Worm (Caenorhabditis elegans) whole organism, L3 larva: ENCODE results near the gene T01D1.8.

Source experiments
- R02D3.7 ChIP-seq: fragments of 150-350 bp; optimal IDR thresholded peaks from 2 replicates; lab custom pipeline; 2014; ENCODE audit warnings: missing biosample characterization, missing genetic modification characterization
- ZK546.5 ChIP-seq: sonication (generic microtip); optimal IDR thresholded peaks from 2 replicates; lab custom pipeline; 2017; ENCODE audit warnings: missing biosample characterization, missing genetic modification characterization
- aly-2 ChIP-seq: fragments of 150-350 bp; optimal IDR thresholded peaks from 2 replicates; lab custom pipeline; 2014; ENCODE audit warnings: missing biosample characterization, missing genetic modification characterization
- ceh-16 ChIP-seq: sonication (generic microtip); optimal IDR thresholded peaks from 2 replicates; lab custom pipeline; 2017; ENCODE audit warnings: missing biosample characterization, missing genetic modification characterization
- ceh-82 ChIP-seq: fragments of 150-350 bp; optimal IDR thresholded peaks from 2 replicates; lab custom pipeline; 2014; ENCODE audit warnings: missing biosample characterization, missing genetic modification characterization
- ceh-9 ChIP-seq: sonication (generic microtip); optimal IDR thresholded peaks from 2 replicates; lab custom pipeline; 2018; ENCODE audit warnings: missing biosample characterization, missing genetic modification characterization
- egl-27 ChIP-seq: sonication (generic microtip); optimal IDR thresholded peaks from 4 replicates; lab custom pipeline; 2017; ENCODE audit warnings: missing biosample characterization, missing genetic modification reagents, missing genetic modification characterization
- egl-5 ChIP-seq: fragments of 150-350 bp; optimal IDR thresholded peaks from 2 replicates; lab custom pipeline; 2017; ENCODE audit warnings: missing biosample characterization, missing genetic modification reagents, missing genetic modification characterization, inconsistent platforms
- elt-3 ChIP-seq, 3 experiments: fragments of 150-350 bp in 1 of 3; sonication (generic microtip) in 2 of 3; optimal IDR thresholded peaks; 2 replicates in 2 of 3; 4 replicates in 1 of 3; lab custom pipeline; 2014 to 2017; ENCODE audit warnings: missing biosample characterization in 3 of 3, missing genetic modification characterization in 3 of 3
- fkh-10 ChIP-seq: sonication (generic microtip); optimal IDR thresholded peaks from 2 replicates; lab custom pipeline; 2017; ENCODE audit warnings: missing biosample characterization, missing genetic modification reagents, missing genetic modification characterization
- fos-1 ChIP-seq: fragments of 150-350 bp; optimal IDR thresholded peaks from 2 replicates; lab custom pipeline; 2014; ENCODE audit warnings: missing biosample characterization, missing genetic modification characterization
- hmg-11 ChIP-seq: sonication (generic microtip); optimal IDR thresholded peaks from 2 replicates; lab custom pipeline; 2016; ENCODE audit warnings: missing genetic modification characterization, missing compliant biosample characterization
- jun-1 ChIP-seq: fragments of 150-350 bp; optimal IDR thresholded peaks from 2 replicates; lab custom pipeline; 2014; ENCODE audit warnings: missing biosample characterization, missing genetic modification reagents, missing genetic modification characterization
- lin-15B ChIP-seq: fragments of 150-350 bp; optimal IDR thresholded peaks from 2 replicates; lab custom pipeline; 2014; ENCODE audit warnings: missing biosample characterization, missing genetic modification characterization
- mdl-1 ChIP-seq: fragments of 150-350 bp; optimal IDR thresholded peaks from 2 replicates; lab custom pipeline; 2014; ENCODE audit warnings: missing biosample characterization, missing genetic modification characterization
- mml-1 ChIP-seq: fragments of 150-350 bp; sonication (generic microtip); optimal IDR thresholded peaks from 3 replicates; lab custom pipeline; 2014; ENCODE audit warnings: missing biosample characterization, missing genetic modification characterization
- nhr-11 ChIP-seq: fragments of 150-350 bp; optimal IDR thresholded peaks from 2 replicates; lab custom pipeline; 2014; ENCODE audit warnings: missing biosample characterization, missing genetic modification characterization
- nhr-12 ChIP-seq: fragments of 150-350 bp; optimal IDR thresholded peaks from 2 replicates; lab custom pipeline; 2014; ENCODE audit warnings: missing biosample characterization, missing genetic modification characterization
- nhr-237 ChIP-seq: fragments of 150-350 bp; optimal IDR thresholded peaks from 2 replicates; lab custom pipeline; 2014; ENCODE audit warnings: missing biosample characterization, missing genetic modification characterization
- nhr-25 ChIP-seq: sonication (generic microtip); optimal IDR thresholded peaks from 2 replicates; lab custom pipeline; 2017; ENCODE audit warnings: missing biosample characterization, missing genetic modification characterization
- nhr-43 ChIP-seq: sonication (generic microtip); optimal IDR thresholded peaks from 2 replicates; lab custom pipeline; 2016; ENCODE audit warnings: mild to moderate bottlenecking, missing genetic modification characterization, missing compliant biosample characterization; ENCODE audit not compliant: poor library complexity, severe bottlenecking
- nhr-67 ChIP-seq: fragments of 150-350 bp; optimal IDR thresholded peaks from 2 replicates; lab custom pipeline; 2014; ENCODE audit warnings: missing biosample characterization, missing genetic modification characterization
- nhr-76 ChIP-seq: fragments of 150-350 bp; sonication (generic microtip); optimal IDR thresholded peaks from 5 replicates; lab custom pipeline; 2014; ENCODE audit warnings: missing biosample characterization, missing genetic modification characterization
- nhr-77 ChIP-seq: fragments of 150-350 bp; optimal IDR thresholded peaks from 2 replicates; lab custom pipeline; 2014; ENCODE audit warnings: missing biosample characterization, missing genetic modification characterization
- pha-4 ChIP-seq: fragments of 150-350 bp; optimal IDR thresholded peaks from 2 replicates; lab custom pipeline; 2014; ENCODE audit warnings: missing biosample characterization, missing genetic modification reagents, missing genetic modification characterization
- pqm-1 ChIP-seq: fragments of 150-350 bp; optimal IDR thresholded peaks from 2 replicates; lab custom pipeline; 2017; ENCODE audit warnings: missing biosample characterization, missing genetic modification characterization, inconsistent platforms
- sea-2 ChIP-seq: fragments of 150-350 bp; sonication (generic microtip); optimal IDR thresholded peaks from 4 replicates; lab custom pipeline; 2014; ENCODE audit warnings: missing biosample characterization, missing genetic modification reagents, missing genetic modification characterization
- skn-1 ChIP-seq: fragments of 150-350 bp; optimal IDR thresholded peaks from 2 replicates; lab custom pipeline; 2014; ENCODE audit warnings: missing biosample characterization, missing genetic modification characterization
- snpc-4 ChIP-seq: fragments of 150-350 bp; optimal IDR thresholded peaks from 2 replicates; lab custom pipeline; 2014; ENCODE audit warnings: missing biosample characterization, missing genetic modification characterization
- tbx-2 ChIP-seq: sonication (generic microtip); optimal IDR thresholded peaks from 2 replicates; lab custom pipeline; 2016; ENCODE audit warnings: mild to moderate bottlenecking, missing genetic modification characterization, missing compliant biosample characterization
- unc-39 ChIP-seq: sonication (generic microtip); optimal IDR thresholded peaks from 4 replicates; lab custom pipeline; 2017; ENCODE audit warnings: missing biosample characterization, missing genetic modification characterization
- ztf-11 ChIP-seq: fragments of 150-350 bp; optimal IDR thresholded peaks from 2 replicates; lab custom pipeline; 2014; ENCODE audit warnings: missing biosample characterization, missing genetic modification characterization
- ztf-4 ChIP-seq: fragments of 150-350 bp; optimal IDR thresholded peaks from 2 replicates; lab custom pipeline; 2014; ENCODE audit warnings: missing biosample characterization, missing genetic modification characterization

T01D1.8 gene

DNA sequence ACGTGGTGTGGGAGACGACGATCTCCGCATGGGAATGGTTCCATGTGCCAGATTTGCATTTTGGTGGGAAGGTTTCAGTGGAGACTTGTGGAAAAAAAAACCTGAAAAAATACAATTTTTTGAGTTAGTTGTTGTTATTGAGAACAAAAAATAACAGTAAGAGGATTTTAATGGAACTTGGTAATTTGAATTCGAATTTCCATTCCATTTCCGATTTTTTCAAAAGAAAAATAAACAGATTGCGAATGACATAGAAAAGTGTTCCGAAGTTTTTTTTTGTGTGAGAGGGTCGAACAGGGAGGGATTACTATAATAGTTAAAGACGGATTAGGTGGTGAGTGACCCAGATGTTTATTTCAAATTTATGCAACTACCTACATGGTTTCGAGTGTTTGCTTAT is 7.5 kb upstream of the T01D1.8 start, which contains the start of gene T01D1.4:
Gene T01D1.4 (minus strand): TSS at position 101 of the 400 bp plus-strand sequence.
- no peak for TF ChIP-seq aly-2
- TF ChIP-seq fos-1 (tag; lab: Kevin White, UChicago): no peak
- TF ChIP-seq egl-27 (tag; lab: Kevin White, UChicago): no peak
- no peak for TF ChIP-seq nhr-77 (tag; lab: Kevin White, UChicago)
- TF ChIP-seq fkh-10 (GFP tag; lab: Kevin White, UChicago): no peak
- TF ChIP-seq ceh-16: no peak
- TF ChIP-seq sea-2: no peak
- TF ChIP-seq ZK546.5 (tag; lab: Kevin White, UChicago): no peak
- TF ChIP-seq unc-39 (tag; lab: Kevin White, UChicago): no peak

- TF ChIP-seq nhr-237 (tag; lab: Kevin White, UChicago) (no peak), fkh-10 (GFP tag; lab: Kevin White, UChicago) (no peak), fos-1 (tag; lab: Kevin White, UChicago) (no peak), ztf-4 (tag; lab: Kevin White, UChicago) (no peak), tbx-2 (no peak), elt-3 (tag; optimal IDR thresholded peaks at IDR 0.05; lab: Kevin White, UChicago) (no peak), R02D3.7 (no peak), snpc-4 (tag; lab: Kevin White, UChicago) (no peak), nhr-43 (tag; lab: Kevin White, UChicago) (no peak), lin-15B (tag; lab: Kevin White, UChicago) (no peak), nhr-76 (no peak), nhr-12 (tag; lab: Kevin White, UChicago) (no peak), hmg-11 (no peak), nhr-11 (tag; lab: Kevin White, UChicago) (no peak), pha-4 (tag; lab: Kevin White, UChicago) (no peak)
These were observed 2.4 kb downstream of the T01D1.8 start, which contains the start of gene T01D1.5 for ce11 chrII:188967-189366. Gene T01D1.5, minus strand, starts transcription at chrII:189067.

DNA sequence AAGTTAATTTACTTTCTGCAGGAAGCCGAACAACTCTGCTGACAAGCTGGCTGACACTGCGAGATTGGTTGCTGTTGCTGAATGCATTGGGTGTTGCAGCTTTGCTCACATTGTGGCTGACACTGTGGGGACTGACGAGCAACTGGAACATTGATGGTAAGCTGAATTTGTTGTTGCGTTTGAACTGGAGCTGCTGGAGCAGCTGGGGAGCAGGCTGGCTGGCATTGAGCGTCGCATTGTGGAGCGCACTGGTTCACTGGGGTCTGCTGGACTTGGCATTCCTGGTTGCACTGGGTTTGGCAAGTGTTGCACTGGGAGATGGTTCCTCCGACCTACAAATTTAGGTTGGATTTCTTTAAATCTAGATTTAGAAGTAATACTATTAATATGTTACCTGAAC is 6.0 kb downstream of the T01D1.8 start:
- TF ChIP-seq ceh-16 (no peak), nhr-11 (tag; lab: Kevin White, UChicago) (no peak), jun-1 (no peak), fos-1 (tag; lab: Kevin White, UChicago) (no peak)

DNA sequence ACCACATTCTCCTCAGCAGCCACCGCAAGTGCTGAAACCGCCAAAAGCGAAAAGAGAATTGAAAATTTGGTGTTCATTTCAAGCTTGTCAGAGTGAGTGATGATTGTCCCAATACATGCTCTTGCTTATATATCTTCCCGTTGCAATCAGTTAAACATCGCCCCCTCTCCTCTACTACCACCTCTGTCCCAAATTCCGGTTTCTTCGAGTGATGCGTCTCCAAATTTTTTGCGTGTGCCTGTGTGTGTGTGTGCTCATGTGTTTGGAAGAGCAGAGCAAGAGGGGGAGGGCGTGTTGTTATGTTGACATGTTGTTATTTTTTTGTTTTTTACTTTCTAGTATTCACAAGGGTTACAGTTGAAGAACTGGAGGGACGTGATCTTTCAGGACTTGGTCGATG is 7.9 kb downstream of the T01D1.8 start, which contains the start of gene abu-11:
Gene abu-11 (minus strand): TSS at position 101 of the 400 bp plus-strand sequence.
- TF ChIP-seq nhr-67 (tag; lab: Kevin White, UChicago): no peak
- TF ChIP-seq sea-2: no peak
- TF ChIP-seq nhr-12 (tag; lab: Kevin White, UChicago): no peak
- TF ChIP-seq fkh-10 (GFP tag; lab: Kevin White, UChicago): no peak
- no peak for TF ChIP-seq aly-2
- no peak for TF ChIP-seq skn-1
- TF ChIP-seq tbx-2: no peak
- TF ChIP-seq mml-1: no peak
- TF ChIP-seq hmg-11: no peak
- TF ChIP-seq elt-3 (tag; optimal IDR thresholded peaks at IDR 0.05; lab: Kevin White, UChicago): no peak
- TF ChIP-seq mdl-1: no peak
- no peak for TF ChIP-seq ceh-82 (tag; lab: Kevin White, UChicago)
- TF ChIP-seq nhr-77 (tag; lab: Kevin White, UChicago): no peak
- no peak for TF ChIP-seq pqm-1

ce11 chrII:196685-197084 is 10.1 kb downstream of the T01D1.8 start, which contains the start of gene chs-2:
Gene chs-2, plus strand, starts transcription at chrII:196985.
- TF ChIP-seq nhr-11 (tag; lab: Kevin White, UChicago): no peak
- no peak for TF ChIP-seq fos-1 (tag; lab: Kevin White, UChicago)
- TF ChIP-seq nhr-25 (tag; lab: Kevin White, UChicago): no peak
- TF ChIP-seq ceh-16: no peak
- no peak for TF ChIP-seq egl-5 (tag; lab: Kevin White, UChicago)
- no peak for TF ChIP-seq ceh-9 (tag; lab: Kevin White, UChicago)
- no peak for TF ChIP-seq ztf-11 (tag; lab: Kevin White, UChicago)
- TF ChIP-seq pha-4 (tag; lab: Kevin White, UChicago): no peak
- TF ChIP-seq nhr-67 (tag; lab: Kevin White, UChicago): no peak
- no peak for TF ChIP-seq nhr-43 (tag; lab: Kevin White, UChicago)
- no peak for TF ChIP-seq snpc-4 (tag; lab: Kevin White, UChicago)
